Fruit fly (Drosophila melanogaster) whole organism, prepupa: ENCODE data around the gene hdm.

Source experiments
- CG11294 ChIP-seq: fragments of 200-800 bp; sonication (Bioruptor generic); IDR thresholded peaks from 2 replicates; pipeline ENCODE4 v1.3.6; 2022; ENCODE audit warnings: missing biosample characterization, missing genetic modification characterization
- CG11762 ChIP-seq: fragments of 200-800 bp; sonication (Bioruptor generic); optimal IDR thresholded peaks from 3 replicates; lab custom pipeline; 2016; ENCODE audit warnings: missing biosample characterization, missing genetic modification characterization; ENCODE audit not compliant: insufficient read depth
- CG11902 ChIP-seq: fragments of 200-800 bp; sonication (Bioruptor generic); optimal IDR thresholded peaks from 3 replicates; lab custom pipeline; 2016; ENCODE audit warnings: missing biosample characterization, missing genetic modification characterization
- CG15336 ChIP-seq: fragments of 200-800 bp; sonication (Bioruptor generic); IDR thresholded peaks from 2 replicates; pipeline ENCODE4 v1.3.6; 2022; ENCODE audit warnings: missing biosample characterization, missing genetic modification characterization
- CG1621 ChIP-seq: fragments of 200-800 bp; sonication (Bioruptor generic); optimal IDR thresholded peaks from 3 replicates; lab custom pipeline; 2018; ENCODE audit warnings: missing biosample characterization, mild to moderate bottlenecking, missing genetic modification characterization
- CG16779 ChIP-seq: fragments of 200-800 bp; sonication (Bioruptor generic); optimal IDR thresholded peaks from 3 replicates; lab custom pipeline; 2017; ENCODE audit warnings: missing biosample characterization, mild to moderate bottlenecking, missing genetic modification characterization
- CG3032 ChIP-seq: fragments of 200-800 bp; optimal IDR thresholded peaks from 2 replicates; lab custom pipeline; 2019; ENCODE audit warnings: missing biosample characterization, mild to moderate bottlenecking, missing genetic modification characterization, moderate library complexity
- CG31627 ChIP-seq: fragments of 200-800 bp; sonication (Bioruptor generic); optimal IDR thresholded peaks from 3 replicates; lab custom pipeline; 2016; ENCODE audit warnings: missing biosample characterization, missing genetic modification characterization
- CG34406 ChIP-seq: fragments of 200-800 bp; sonication (Bioruptor generic); optimal IDR thresholded peaks from 3 replicates; lab custom pipeline; 2016; ENCODE audit warnings: missing biosample characterization, missing genetic modification characterization
- CG3919 ChIP-seq: fragments of 200-800 bp; sonication (Bioruptor generic); optimal IDR thresholded peaks from 3 replicates; lab custom pipeline; 2016; ENCODE audit warnings: missing biosample characterization, missing genetic modification characterization
- CG4318 ChIP-seq: fragments of 200-800 bp; sonication (Bioruptor generic); optimal IDR thresholded peaks from 3 replicates; lab custom pipeline; 2017; ENCODE audit warnings: missing biosample characterization, mild to moderate bottlenecking, missing genetic modification characterization
- CG6276 ChIP-seq: fragments of 200-800 bp; sonication (Bioruptor generic); optimal IDR thresholded peaks from 2 replicates; lab custom pipeline; 2017; ENCODE audit warnings: missing biosample characterization, mild to moderate bottlenecking, missing genetic modification characterization
- CG6792 ChIP-seq: fragments of 200-800 bp; sonication (Bioruptor generic); optimal IDR thresholded peaks from 3 replicates; lab custom pipeline; 2016; ENCODE audit warnings: missing biosample characterization, missing genetic modification characterization
- CG7368 ChIP-seq: fragments of 200-800 bp; sonication (Bioruptor generic); optimal IDR thresholded peaks from 3 replicates; lab custom pipeline; 2016; ENCODE audit warnings: missing biosample characterization, missing genetic modification characterization
- CG8319 ChIP-seq: fragments of 200-800 bp; sonication (Bioruptor generic); optimal IDR thresholded peaks from 3 replicates; lab custom pipeline; 2016; ENCODE audit warnings: missing biosample characterization, missing genetic modification characterization
- CG8632 ChIP-seq: fragments of 200-800 bp; sonication (Bioruptor generic); optimal IDR thresholded peaks from 3 replicates; lab custom pipeline; 2016; ENCODE audit warnings: missing biosample characterization, missing genetic modification characterization
- CG9139 ChIP-seq: fragments of 200-800 bp; sonication (Bioruptor generic); optimal IDR thresholded peaks from 3 replicates; lab custom pipeline; 2017; ENCODE audit warnings: missing biosample characterization, mild to moderate bottlenecking, missing genetic modification characterization
- Eip75B ChIP-seq: fragments of 200-800 bp; sonication (Bioruptor generic); optimal IDR thresholded peaks from 3 replicates; lab custom pipeline; 2016; ENCODE audit warnings: missing biosample characterization, missing genetic modification characterization
- Eip93F ChIP-seq: fragments of 200-800 bp; sonication (Bioruptor generic); optimal IDR thresholded peaks from 2 replicates; lab custom pipeline; 2016; ENCODE audit warnings: missing biosample characterization, mild to moderate bottlenecking, missing genetic modification characterization
- Ets21C ChIP-seq: fragments of 200-800 bp; sonication (Bioruptor generic); optimal IDR thresholded peaks from 3 replicates; lab custom pipeline; 2016; ENCODE audit warnings: missing biosample characterization, missing genetic modification characterization
- Ets96B ChIP-seq: fragments of 200-800 bp; optimal IDR thresholded peaks from 2 replicates; lab custom pipeline; 2019; ENCODE audit warnings: missing biosample characterization, mild to moderate bottlenecking, missing genetic modification characterization, moderate library complexity
- Hr38 ChIP-seq: sonication (Bioruptor generic); optimal IDR thresholded peaks from 2 replicates; lab custom pipeline; 2016; ENCODE audit warnings: missing biosample characterization, missing genetic modification characterization
- Met ChIP-seq: fragments of 200-800 bp; sonication (Bioruptor generic); optimal IDR thresholded peaks from 3 replicates; lab custom pipeline; 2016; ENCODE audit warnings: missing biosample characterization, missing genetic modification characterization
- Smox ChIP-seq: fragments of 200-800 bp; sonication (Bioruptor generic); optimal IDR thresholded peaks from 3 replicates; lab custom pipeline; 2016; ENCODE audit warnings: missing biosample characterization, missing genetic modification characterization
- Sox102F ChIP-seq: fragments of 200-800 bp; sonication (Bioruptor generic); optimal IDR thresholded peaks from 2 replicates; lab custom pipeline; 2016; ENCODE audit warnings: missing biosample characterization, mild to moderate bottlenecking, missing genetic modification characterization
- Sox14 ChIP-seq: fragments of 200-800 bp; sonication (Bioruptor generic); optimal IDR thresholded peaks from 3 replicates; lab custom pipeline; 2016; ENCODE audit warnings: missing biosample characterization, missing genetic modification characterization
- Sox15 ChIP-seq: fragments of 200-800 bp; sonication (Bioruptor generic); optimal IDR thresholded peaks from 3 replicates; lab custom pipeline; 2016; ENCODE audit warnings: missing biosample characterization, missing genetic modification characterization
- achi ChIP-seq: fragments of 200-800 bp; sonication (Bioruptor generic); optimal IDR thresholded peaks from 3 replicates; lab custom pipeline; 2016; ENCODE audit warnings: missing biosample characterization, missing genetic modification characterization
- dac ChIP-seq: fragments of 200-800 bp; sonication (Bioruptor generic); optimal IDR thresholded peaks from 2 replicates; lab custom pipeline; 2017; ENCODE audit warnings: missing biosample characterization, mild to moderate bottlenecking, missing genetic modification characterization
- dsx ChIP-seq: fragments of 200-800 bp; optimal IDR thresholded peaks from 3 replicates; lab custom pipeline; 2019; ENCODE audit warnings: missing biosample characterization, mild to moderate bottlenecking, missing genetic modification characterization, moderate library complexity; ENCODE audit not compliant: poor library complexity, severe bottlenecking
- eg ChIP-seq: fragments of 200-800 bp; sonication (Bioruptor generic); IDR thresholded peaks from 3 replicates; pipeline ENCODE4 v1.3.6; 2022; ENCODE audit warnings: missing biosample characterization, missing genetic modification characterization
- esn ChIP-seq: fragments of 200-800 bp; sonication (Bioruptor generic); optimal IDR thresholded peaks from 2 replicates; lab custom pipeline; 2016; ENCODE audit warnings: missing biosample characterization, mild to moderate bottlenecking, missing genetic modification characterization, moderate library complexity
- fd85E ChIP-seq: fragments of 200-800 bp; sonication (Bioruptor generic); optimal IDR thresholded peaks from 3 replicates; lab custom pipeline; 2016; ENCODE audit warnings: missing biosample characterization, missing genetic modification characterization
- fkh ChIP-seq: fragments of 200-800 bp; sonication (Bioruptor generic); optimal IDR thresholded peaks from 3 replicates; lab custom pipeline; 2017; ENCODE audit warnings: missing biosample characterization, mild to moderate bottlenecking, missing genetic modification characterization, moderate library complexity
- net ChIP-seq: fragments of 200-800 bp; sonication (Bioruptor generic); optimal IDR thresholded peaks from 3 replicates; lab custom pipeline; 2016; ENCODE audit warnings: missing biosample characterization, missing genetic modification characterization
- pdm3 ChIP-seq: fragments of 200-800 bp; sonication (Bioruptor generic); optimal IDR thresholded peaks from 3 replicates; lab custom pipeline; 2016; ENCODE audit warnings: missing biosample characterization, missing genetic modification characterization
- salr ChIP-seq, 2 experiments: fragments of 200-800 bp; sonication (Bioruptor generic); optimal IDR thresholded peaks; 3 replicates each; lab custom pipeline; 2016 to 2018; ENCODE audit warnings: missing biosample characterization in 2 of 2, missing genetic modification characterization in 2 of 2, mild to moderate bottlenecking in 1 of 2
- spab ChIP-seq: fragments of 200-800 bp; sonication (Bioruptor generic); optimal IDR thresholded peaks from 2 replicates; lab custom pipeline; 2017; ENCODE audit warnings: missing biosample characterization, mild to moderate bottlenecking, missing genetic modification characterization, missing genetic modification reagents
- ss ChIP-seq, 2 experiments: fragments of 200-800 bp; sonication (Bioruptor generic); optimal IDR thresholded peaks; 2 replicates in 1 of 2; 3 replicates in 1 of 2; lab custom pipeline; 2017 to 2018; ENCODE audit warnings: mild to moderate bottlenecking in 2 of 2, missing biosample characterization in 2 of 2, missing genetic modification characterization in 2 of 2, moderate library complexity in 1 of 2
- svp ChIP-seq: fragments of 200-800 bp; sonication (Bioruptor generic); peaks from one replicate; lab custom pipeline; 2016; ENCODE audit warnings: missing biosample characterization, missing genetic modification characterization
- topi ChIP-seq: fragments of 200-800 bp; sonication (Bioruptor generic); optimal IDR thresholded peaks from 3 replicates; lab custom pipeline; 2016; ENCODE audit warnings: missing biosample characterization, missing genetic modification characterization
- vri ChIP-seq: fragments of 200-800 bp; sonication (Bioruptor generic); optimal IDR thresholded peaks from 3 replicates; lab custom pipeline; 2016; ENCODE audit warnings: missing biosample characterization, mild to moderate bottlenecking, missing genetic modification characterization

Gene hdm

dm6 chrX:7901153-7902038 lies 18.5 kb downstream of the hdm start, which contains the start of the genes RpS6 and bys (continued):
- TF ChIP-seq CG3032 (tag; lab: Kevin White, UChicago) (peak; percentile 38), Sox15 (no peak), fkh (GFP tag; lab: Kevin White, UChicago) (peak; percentile 7), net (GFP tag; lab: Kevin White, UChicago) (peak; percentile 64), CG1621 (peak; percentile 11), dac (GFP tag; lab: Kevin White, UChicago) (no peak), vri (GFP tag; lab: Kevin White, UChicago) (peak; percentile 40), CG6792 (GFP tag; lab: Kevin White, UChicago) (peak; percentile 16), salr (GFP tag; optimal IDR thresholded peaks at IDR 0.05; lab: Kevin White, UChicago) (peak in 1 of 2 experiments; percentile 26), CG16779 (no peak), CG15336 (GFP tag; lab: Robert Waterston, UW) (peak; percentile 46; the same call in 1 of the 2 replicates), CG8319 (GFP tag; lab: Kevin White, UChicago) (peak; percentile 6), CG31627 (peak; percentile 40), Eip93F (GFP tag; lab: Kevin White, UChicago) (peak; percentile 34), Smox (GFP tag; lab: Kevin White, UChicago) (peak; percentile 30), svp (GFP tag; lab: Kevin White, UChicago) (peak; percentile 64), CG11762 (no peak), CG11294 (GFP tag; lab: Robert Waterston, UW) (no peak), CG4318 (GFP tag; lab: Kevin White, UChicago) (no peak), Sox102F (GFP tag; lab: Kevin White, UChicago) (peak; percentile 74), CG7368 (GFP tag; lab: Kevin White, UChicago) (peak; percentile 30), pdm3 (GFP tag; lab: Kevin White, UChicago) (peak; percentile 33), CG11902 (no peak), Eip75B (GFP tag; lab: Kevin White, UChicago) (peak; percentile 17), Hr38 (GFP tag; lab: Kevin White, UChicago) (no peak), CG9139 (GFP tag; lab: Kevin White, UChicago) (peak; percentile 64), ss (GFP tag; optimal IDR thresholded peaks at IDR 0.05; lab: Kevin White, UChicago) (peak; percentile 54 to 55), spab (GFP tag; lab: Kevin White, UChicago) (no peak), esn (GFP tag; lab: Kevin White, UChicago) (peak; percentile 59), CG6276 (peak; percentile 47), Ets96B (tag; lab: Kevin White, UChicago) (no peak), Met (GFP tag; lab: Kevin White, UChicago) (peak; percentile 44)

dm6 chrX:7900659-7901058 lies 19.3 kb downstream of the hdm start:
- TF ChIP-seq spab (GFP tag; lab: Kevin White, UChicago): no peak
- peak; percentile 38 for TF ChIP-seq svp (GFP tag; lab: Kevin White, UChicago)

dm6 chrX:7893411-7894122 lies 26.4 kb downstream of the hdm start, which contains the start of the genes CG45089, ND-MNLL and p115:
Gene CG45089, minus strand, starts transcription at chrX:7893798.
Gene ND-MNLL, minus strand, starts transcription at chrX:7893798.
Gene p115, plus strand, starts transcription at chrX:7894031.
- TF ChIP-seq dsx (GFP tag; lab: Kevin White, UChicago) (peak; percentile 24), CG8632 (GFP tag; lab: Kevin White, UChicago) (no peak), achi (GFP tag; lab: Kevin White, UChicago) (peak; percentile 76), CG34406 (GFP tag; lab: Kevin White, UChicago) (peak; percentile 28), CG16779 (no peak), eg (GFP tag; lab: Robert Waterston, UW) (peak; percentile 49; the same call in 2 of the 3 replicates), CG11762 (no peak), ss (GFP tag; optimal IDR thresholded peaks at IDR 0.05; lab: Kevin White, UChicago) (peak in 1 of 2 experiments; percentile 4), Ets21C (GFP tag; lab: Kevin White, UChicago) (peak; percentile 13), Sox102F (GFP tag; lab: Kevin White, UChicago) (peak; percentile 42), vri (GFP tag; lab: Kevin White, UChicago) (peak; percentile 70), net (GFP tag; lab: Kevin White, UChicago) (no peak), CG8319 (GFP tag; lab: Kevin White, UChicago) (no peak), topi (GFP tag; lab: Kevin White, UChicago) (peak; percentile 46), Sox14 (GFP tag; lab: Kevin White, UChicago) (peak; percentile 7), Eip75B (GFP tag; lab: Kevin White, UChicago) (peak; percentile 35), CG3919 (GFP tag; lab: Kevin White, UChicago) (peak; percentile 59), Sox15 (no peak), fd85E (GFP tag; lab: Kevin White, UChicago) (no peak), fkh (GFP tag; lab: Kevin White, UChicago) (no peak), CG6276 (no peak), Hr38 (GFP tag; lab: Kevin White, UChicago) (no peak), Met (GFP tag; lab: Kevin White, UChicago) (peak; percentile 52), Eip93F (GFP tag; lab: Kevin White, UChicago) (peak; percentile 57)
